Fruit fly (Drosophila melanogaster): ENCODE results near the gene CG42594.

Gene CG42594

DNA sequence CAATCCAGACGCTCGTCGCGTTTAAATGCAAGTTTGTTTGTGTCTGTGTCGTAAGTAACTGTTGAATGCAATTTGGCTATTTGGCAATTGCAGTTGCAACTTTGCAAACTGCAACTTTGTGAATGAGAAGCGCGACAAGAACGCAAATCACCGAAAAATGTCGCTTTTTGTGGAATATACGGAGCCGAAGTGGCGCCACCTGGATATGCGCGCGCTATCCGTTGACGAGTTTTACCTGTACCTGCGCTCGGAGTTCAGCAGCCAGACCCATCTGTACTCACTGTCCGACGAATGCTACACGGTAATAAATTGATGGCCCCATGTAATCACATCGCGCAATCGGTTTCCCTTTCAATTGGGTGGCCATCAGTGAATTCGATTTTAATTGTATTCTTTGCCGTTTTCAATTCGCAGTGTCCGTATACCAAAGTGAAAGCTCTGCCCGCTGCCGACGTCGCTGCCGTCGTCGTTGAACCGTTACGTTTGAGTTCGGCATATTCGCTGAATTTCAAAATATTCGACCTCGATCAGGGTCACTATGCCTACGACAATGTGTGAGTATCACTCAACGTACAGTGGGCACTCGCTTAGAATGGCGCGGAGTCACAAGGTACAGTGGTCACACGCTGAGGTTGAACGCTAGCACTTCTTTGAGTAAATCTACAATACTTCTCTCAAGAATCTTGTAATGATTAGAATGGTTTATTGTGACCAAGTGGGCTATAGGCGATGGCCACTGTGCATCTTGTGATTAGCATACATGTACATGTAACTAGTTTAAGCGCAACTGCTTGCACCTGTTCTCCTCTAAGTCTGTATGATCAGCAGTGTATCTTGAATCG lies 78.6 kb downstream of the CG42594 start:
- TF ChIP-seq Hr96 (GFP tag; optimal IDR thresholded peaks at IDR 0.05) (peak; percentile 82), Crg-1 (GFP tag; optimal IDR thresholded peaks at IDR 0.05) (peak; percentile 38), Clk (GFP tag; optimal IDR thresholded peaks at IDR 0.05) (peak; percentile 38), toe (GFP tag; optimal IDR thresholded peaks at IDR 0.05) (peak; percentile 59), CG33017 (tag; optimal IDR thresholded peaks at IDR 0.05) (peak; percentile 86), CG1620 (GFP tag; optimal IDR thresholded peaks at IDR 0.05) (peak; percentile 52), CG7101 (tag; optimal IDR thresholded peaks at IDR 0.05) (peak; percentile 88), CG14711 (tag; optimal IDR thresholded peaks at IDR 0.05) (peak; percentile 83), cnc (optimal IDR thresholded peaks at IDR 0.05) (no peak), Mnt (GFP tag; optimal IDR thresholded peaks at IDR 0.05) (peak; percentile 40), CG7045 (GFP tag; optimal IDR thresholded peaks at IDR 0.05) (peak; percentile 61), ovo (GFP tag; optimal IDR thresholded peaks at IDR 0.05) (no peak), pad (GFP tag; optimal IDR thresholded peaks at IDR 0.05) (peak; percentile 69), CG5204 (GFP tag; optimal IDR thresholded peaks at IDR 0.05) (peak; percentile 64), cic (GFP tag; optimal IDR thresholded peaks at IDR 0.05) (peak; percentile 26), kay (GFP tag; ENCODE audit: borderline replicate concordance) (no peak), bab1 (GFP tag; optimal IDR thresholded peaks at IDR 0.05) (peak; percentile 80), tj (GFP tag; optimal IDR thresholded peaks at IDR 0.05) (peak; percentile 87), CG11617 (GFP tag; optimal IDR thresholded peaks at IDR 0.05) (peak; percentile 58), CG12768 (GFP tag; optimal IDR thresholded peaks at IDR 0.05) (peak; percentile 88)

DNA sequence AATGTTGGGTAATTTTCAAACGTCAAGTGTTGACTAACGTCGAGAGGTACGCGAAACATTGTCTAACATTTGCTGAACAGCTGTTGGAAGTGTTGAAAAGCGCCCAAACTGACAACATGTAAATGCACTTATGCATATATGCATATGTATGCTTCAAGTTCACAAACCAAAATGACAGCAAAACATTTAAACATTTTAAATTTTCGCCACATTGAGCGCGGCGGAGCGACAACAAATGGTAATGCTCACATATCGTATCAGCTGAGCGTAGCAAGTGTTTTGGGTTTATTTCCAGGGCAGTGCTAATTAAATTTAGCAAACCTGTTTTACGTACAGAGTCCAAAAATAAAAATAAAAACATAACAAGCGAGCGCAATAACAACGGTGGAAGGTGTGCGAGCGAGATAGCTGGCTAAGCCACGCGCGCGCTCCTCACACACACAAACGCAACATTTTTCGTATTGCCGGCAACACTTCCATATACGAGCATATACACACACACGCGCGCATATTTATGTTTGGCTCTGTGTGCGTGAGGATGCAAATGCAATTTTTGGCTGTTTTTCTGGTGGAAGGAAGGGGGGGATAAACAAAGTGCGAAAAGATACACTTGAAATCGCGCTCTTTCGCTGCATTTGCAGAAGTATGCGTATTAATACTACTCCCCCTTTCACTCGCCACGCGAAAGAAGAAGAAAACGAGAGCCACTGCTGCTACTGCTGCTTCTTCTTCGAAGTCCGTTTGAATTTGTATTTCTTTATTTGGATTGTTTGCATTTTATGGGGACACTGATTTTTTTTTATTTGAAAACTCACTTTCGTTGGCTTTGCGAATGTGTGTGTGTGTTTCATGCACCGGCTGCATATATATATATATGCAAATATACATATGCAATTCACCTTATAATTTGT lies 89.7 kb downstream of the CG42594 start:
- TF ChIP-seq CG33017 (tag; optimal IDR thresholded peaks at IDR 0.05) (peak; percentile 64), CG5204 (GFP tag; optimal IDR thresholded peaks at IDR 0.05) (peak; percentile 58), CG7101 (tag; optimal IDR thresholded peaks at IDR 0.05) (peak; percentile 83), CG12768 (GFP tag; optimal IDR thresholded peaks at IDR 0.05) (peak; percentile 62), Clk (GFP tag; optimal IDR thresholded peaks at IDR 0.05) (peak; percentile 10), pad (GFP tag; optimal IDR thresholded peaks at IDR 0.05) (peak; percentile 76), toe (GFP tag; optimal IDR thresholded peaks at IDR 0.05) (no peak), ovo (GFP tag; optimal IDR thresholded peaks at IDR 0.05) (peak; percentile 48), CG11617 (GFP tag; optimal IDR thresholded peaks at IDR 0.05) (peak; percentile 82), kay (GFP tag; ENCODE audit: borderline replicate concordance) (no peak), Hr96 (GFP tag; optimal IDR thresholded peaks at IDR 0.05) (no peak), bab1 (GFP tag; optimal IDR thresholded peaks at IDR 0.05) (peak; percentile 43), CG1620 (GFP tag; optimal IDR thresholded peaks at IDR 0.05) (peak; percentile 78), Mnt (GFP tag; optimal IDR thresholded peaks at IDR 0.05) (peak; percentile 90), cnc (optimal IDR thresholded peaks at IDR 0.05) (no peak), Crg-1 (GFP tag; optimal IDR thresholded peaks at IDR 0.05) (peak; percentile 87), CG7045 (GFP tag; optimal IDR thresholded peaks at IDR 0.05) (peak; percentile 33), tj (GFP tag; optimal IDR thresholded peaks at IDR 0.05) (peak; percentile 77), cic (GFP tag; optimal IDR thresholded peaks at IDR 0.05) (peak; percentile 48), CG14711 (tag; optimal IDR thresholded peaks at IDR 0.05) (peak; percentile 60)

DNA sequence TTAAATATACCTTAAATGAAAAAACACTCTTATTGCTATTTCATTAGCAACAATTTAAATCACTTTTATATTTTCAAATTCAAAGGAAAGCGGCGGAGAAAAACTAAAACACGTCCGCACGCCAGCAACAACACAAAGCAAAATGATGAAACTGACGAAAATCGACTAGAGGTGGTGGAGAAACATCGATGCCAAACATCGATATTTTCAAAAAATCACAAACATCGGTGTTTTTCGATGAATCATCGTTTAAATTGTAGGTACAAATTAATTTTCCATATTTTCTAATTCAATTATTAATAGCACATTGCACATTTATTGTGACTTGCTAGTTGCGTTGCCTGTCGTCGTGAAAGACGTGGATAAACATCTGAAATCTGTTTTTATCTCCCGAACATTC lies 90.4 kb downstream of the CG42594 start:
- no peak for TF ChIP-seq toe (GFP tag; optimal IDR thresholded peaks at IDR 0.05)
- no peak for TF ChIP-seq CG33017 (tag; optimal IDR thresholded peaks at IDR 0.05)
- TF ChIP-seq cnc (optimal IDR thresholded peaks at IDR 0.05): no peak
- TF ChIP-seq kay (GFP tag; ENCODE audit: borderline replicate concordance): peak; percentile 79
- TF ChIP-seq Hr96 (GFP tag; optimal IDR thresholded peaks at IDR 0.05): no peak
- no peak for TF ChIP-seq Clk (GFP tag; optimal IDR thresholded peaks at IDR 0.05)
- no peak for TF ChIP-seq pad (GFP tag; optimal IDR thresholded peaks at IDR 0.05)
- peak; percentile 3 for TF ChIP-seq Crg-1 (GFP tag; optimal IDR thresholded peaks at IDR 0.05)
- no peak for TF ChIP-seq CG14711 (tag; optimal IDR thresholded peaks at IDR 0.05)
- peak; percentile 1 for TF ChIP-seq CG1620 (GFP tag; optimal IDR thresholded peaks at IDR 0.05)
- no peak for TF ChIP-seq CG12768 (GFP tag; optimal IDR thresholded peaks at IDR 0.05)
- TF ChIP-seq CG7045 (GFP tag; optimal IDR thresholded peaks at IDR 0.05): no peak
- TF ChIP-seq Mnt (GFP tag; optimal IDR thresholded peaks at IDR 0.05): no peak
- TF ChIP-seq CG5204 (GFP tag; optimal IDR thresholded peaks at IDR 0.05): no peak
- no peak for TF ChIP-seq cic (GFP tag; optimal IDR thresholded peaks at IDR 0.05)
- no peak for TF ChIP-seq CG11617 (GFP tag; optimal IDR thresholded peaks at IDR 0.05)
- no peak for TF ChIP-seq CG7101 (tag; optimal IDR thresholded peaks at IDR 0.05)
- peak; percentile 42 for TF ChIP-seq tj (GFP tag; optimal IDR thresholded peaks at IDR 0.05)
- peak; percentile 28 for TF ChIP-seq bab1 (GFP tag; optimal IDR thresholded peaks at IDR 0.05)

DNA sequence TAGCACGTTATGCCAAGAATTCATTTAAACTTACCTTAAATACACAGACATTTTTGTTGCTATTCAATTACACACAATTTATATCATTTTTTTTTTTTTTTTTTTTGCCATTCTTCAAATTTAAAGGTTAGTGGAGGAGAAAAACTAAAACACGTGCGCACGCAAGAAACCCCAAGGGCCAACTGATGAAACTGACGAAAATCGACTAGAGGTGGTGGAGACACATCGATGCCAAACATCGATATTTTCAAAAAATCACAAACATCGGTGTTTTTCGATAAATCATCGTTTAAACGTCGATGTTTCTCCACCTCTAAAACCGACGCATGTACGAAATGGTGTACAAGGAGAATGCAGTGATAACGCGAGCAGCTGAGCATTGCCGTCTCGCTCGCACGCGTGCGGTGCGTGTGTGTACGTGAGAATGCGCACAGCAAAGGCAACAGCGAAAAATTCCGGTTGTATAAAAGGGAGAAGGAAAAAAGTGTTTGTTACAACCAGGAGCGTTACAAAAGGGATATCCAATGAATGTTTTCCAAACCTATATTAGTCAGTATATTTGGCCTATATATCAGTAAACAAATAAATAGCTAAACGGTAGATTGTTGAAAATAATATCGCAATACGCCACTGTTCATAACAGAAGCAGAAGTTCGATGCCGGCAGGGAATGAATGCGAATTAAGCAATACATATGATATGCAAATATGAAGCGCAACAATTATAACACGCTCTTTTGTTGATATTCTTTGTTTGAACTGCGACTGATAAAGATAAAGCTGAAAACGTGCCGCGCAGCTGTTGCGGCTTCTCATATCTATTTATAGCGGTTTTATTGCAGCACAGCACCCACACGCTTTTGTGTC lies 95.6 kb downstream of the CG42594 start:
- peak; percentile 29 for TF ChIP-seq Crg-1 (GFP tag; optimal IDR thresholded peaks at IDR 0.05)
- peak; percentile 53 for TF ChIP-seq ovo (GFP tag; optimal IDR thresholded peaks at IDR 0.05)
- peak; percentile 12 for TF ChIP-seq bab1 (GFP tag; optimal IDR thresholded peaks at IDR 0.05)
- no peak for TF ChIP-seq pad (GFP tag; optimal IDR thresholded peaks at IDR 0.05)
- peak; percentile 39 for TF ChIP-seq tj (GFP tag; optimal IDR thresholded peaks at IDR 0.05)
- TF ChIP-seq CG1620 (GFP tag; optimal IDR thresholded peaks at IDR 0.05): no peak
- TF ChIP-seq Mnt (GFP tag; optimal IDR thresholded peaks at IDR 0.05): peak; percentile 9

Measured in whole organism, adult.